Worm (Caenorhabditis elegans) whole organism, L4 larva: Measurements from ENCODE around the gene erfa-1.

Experiments
- T20F7.1 ChIP-seq: fragments of 200-800 bp; sonication (Bioruptor generic); optimal IDR thresholded peaks from 2 replicates; lab custom pipeline; 2018; ENCODE audit warnings: mild to moderate bottlenecking, missing genetic modification characterization, missing compliant biosample characterization
- Y5F2A.4 ChIP-seq: fragments of 200-800 bp; sonication (Bioruptor generic); optimal IDR thresholded peaks from 2 replicates; lab custom pipeline; 2018; ENCODE audit warnings: mild to moderate bottlenecking, missing genetic modification characterization, missing compliant biosample characterization
- ceh-20 ChIP-seq: fragments of 200-800 bp; sonication (Bioruptor generic); IDR thresholded peaks from 2 replicates; pipeline ENCODE4 v1.3.6; 2022; ENCODE audit warnings: missing genetic modification reagents, missing genetic modification characterization, missing compliant biosample characterization
- ces-1 ChIP-seq: fragments of 150-350 bp; sonication (generic microtip); optimal IDR thresholded peaks from 4 replicates; lab custom pipeline; 2014; ENCODE audit warnings: missing biosample characterization, missing genetic modification reagents, missing genetic modification characterization
- daf-16 ChIP-seq, 3 experiments: sonication (generic microtip); optimal IDR thresholded peaks; 2 replicates each; lab custom pipeline; 2016 to 2017; ENCODE audit warnings: missing genetic modification characterization in 3 of 3, missing genetic modification reagents in 3 of 3, mild to moderate bottlenecking in 2 of 3, missing compliant biosample characterization in 2 of 3, missing biosample characterization in 1 of 3, moderate library complexity in 1 of 3
- daf-8 ChIP-seq: fragments of 200-800 bp; sonication (Bioruptor generic); IDR thresholded peaks from 2 replicates; pipeline ENCODE4 v1.3.6; 2022; ENCODE audit warnings: missing genetic modification characterization, missing compliant biosample characterization
- dmd-6 ChIP-seq: fragments of 200-800 bp; sonication (Bioruptor generic); IDR thresholded peaks from 2 replicates; pipeline ENCODE4 v1.3.6; 2022; ENCODE audit warnings: missing genetic modification reagents, missing genetic modification characterization, missing compliant biosample characterization
- dve-1 ChIP-seq: sonication (generic microtip); optimal IDR thresholded peaks from 2 replicates; lab custom pipeline; 2017; ENCODE audit warnings: antibody characterized with exemption, mild to moderate bottlenecking, missing genetic modification characterization, missing compliant biosample characterization; ENCODE audit not compliant: insufficient read depth
- fos-1 ChIP-seq: fragments of 150-350 bp; optimal IDR thresholded peaks from 2 replicates; lab custom pipeline; 2014; ENCODE audit warnings: missing biosample characterization, missing genetic modification characterization
- hlh-11 ChIP-seq: fragments of 200-800 bp; sonication (Bioruptor generic); optimal IDR thresholded peaks from 2 replicates; lab custom pipeline; 2018; ENCODE audit warnings: mild to moderate bottlenecking, missing genetic modification characterization, missing compliant biosample characterization
- hlh-30 ChIP-seq: sonication (generic microtip); optimal IDR thresholded peaks from 2 replicates; lab custom pipeline; 2017; ENCODE audit warnings: antibody characterized with exemption, mild to moderate bottlenecking, missing genetic modification characterization, missing compliant biosample characterization; ENCODE audit not compliant: insufficient read depth
- lim-7 ChIP-seq: fragments of 200-800 bp; sonication (Bioruptor generic); IDR thresholded peaks from 2 replicates; pipeline ENCODE4 v1.3.6; 2022; ENCODE audit warnings: missing genetic modification characterization, missing compliant biosample characterization
- lin-1 ChIP-seq: fragments of 200-800 bp; sonication (Bioruptor generic); IDR thresholded peaks from 2 replicates; pipeline ENCODE4 v1.3.6; 2022; ENCODE audit warnings: missing genetic modification reagents, missing genetic modification characterization, missing compliant biosample characterization
- lin-13 ChIP-seq: fragments of 150-350 bp; optimal IDR thresholded peaks from 2 replicates; lab custom pipeline; 2014; ENCODE audit warnings: missing biosample characterization, missing genetic modification reagents, missing genetic modification characterization
- lir-3 ChIP-seq: sonication (generic microtip); optimal IDR thresholded peaks from 2 replicates; lab custom pipeline; 2016; ENCODE audit warnings: mild to moderate bottlenecking, missing genetic modification characterization, missing compliant biosample characterization
- lsy-2 ChIP-seq, 2 experiments: fragments of 150-350 bp in 1 of 2; sonication (generic microtip) in 1 of 2; optimal IDR thresholded peaks; 2 replicates each; lab custom pipeline; 2014 to 2017; ENCODE audit warnings: missing biosample characterization in 2 of 2, missing genetic modification characterization in 2 of 2
- mdl-1 ChIP-seq, 2 experiments: fragments of 150-350 bp in 1 of 2; sonication (generic microtip) in 1 of 2; optimal IDR thresholded peaks; 2 replicates each; lab custom pipeline; 2014 to 2017; ENCODE audit warnings: missing biosample characterization in 2 of 2, missing genetic modification characterization in 2 of 2
- mep-1 ChIP-seq: fragments of 150-350 bp; sonication (generic microtip); optimal IDR thresholded peaks from 3 replicates; lab custom pipeline; 2014; ENCODE audit warnings: missing biosample characterization, missing genetic modification characterization
- mxl-3 ChIP-seq: fragments of 200-800 bp; sonication (Bioruptor generic); optimal IDR thresholded peaks from 2 replicates; lab custom pipeline; 2018; ENCODE audit warnings: mild to moderate bottlenecking, missing genetic modification characterization, missing compliant biosample characterization
- nhr-10 ChIP-seq: fragments of 150-350 bp; optimal IDR thresholded peaks from 2 replicates; lab custom pipeline; 2014; ENCODE audit warnings: missing biosample characterization, missing genetic modification characterization
- nhr-102 ChIP-seq: sonication (generic microtip); optimal IDR thresholded peaks from 2 replicates; lab custom pipeline; 2016; ENCODE audit warnings: mild to moderate bottlenecking, missing genetic modification characterization, moderate library complexity, missing compliant biosample characterization
- nhr-28 ChIP-seq: fragments of 150-350 bp; optimal IDR thresholded peaks from 2 replicates; lab custom pipeline; 2014; ENCODE audit warnings: missing biosample characterization, missing genetic modification characterization
- nhr-48 ChIP-seq: sonication (generic microtip); optimal IDR thresholded peaks from 2 replicates; lab custom pipeline; 2016; ENCODE audit warnings: mild to moderate bottlenecking, missing genetic modification characterization, missing compliant biosample characterization
- nhr-77 ChIP-seq: fragments of 150-350 bp; optimal IDR thresholded peaks from 2 replicates; lab custom pipeline; 2014; ENCODE audit warnings: missing biosample characterization, missing genetic modification characterization
- php-3 ChIP-seq: fragments of 200-800 bp; sonication (Bioruptor generic); IDR thresholded peaks from 2 replicates; pipeline ENCODE4 v1.3.6; 2022; ENCODE audit warnings: missing genetic modification reagents, missing genetic modification characterization, missing compliant biosample characterization
- pqm-1 ChIP-seq: sonication (generic microtip); optimal IDR thresholded peaks from 2 replicates; lab custom pipeline; 2017; ENCODE audit warnings: missing biosample characterization, missing genetic modification characterization
- rbr-2 ChIP-seq: sonication (generic microtip); optimal IDR thresholded peaks from 2 replicates; lab custom pipeline; 2016; ENCODE audit warnings: missing genotype, missing genetic modification characterization, missing compliant biosample characterization
- spr-1 ChIP-seq: sonication (generic microtip); optimal IDR thresholded peaks from 2 replicates; lab custom pipeline; 2016; ENCODE audit warnings: mild to moderate bottlenecking, missing genetic modification characterization, missing compliant biosample characterization
- spr-3 ChIP-seq: fragments of 200-800 bp; sonication (Bioruptor generic); optimal IDR thresholded peaks from 2 replicates; lab custom pipeline; 2018; ENCODE audit warnings: mild to moderate bottlenecking, missing genetic modification characterization, missing compliant biosample characterization
- tra-1 ChIP-seq: fragments of 200-800 bp; sonication (Bioruptor generic); IDR thresholded peaks from 2 replicates; pipeline ENCODE4 v1.3.6; 2022; ENCODE audit warnings: missing genetic modification reagents, missing genetic modification characterization, missing compliant biosample characterization
- unc-62 ChIP-seq, 3 experiments: fragments of 150-350 bp in 1 of 3; sonication (generic microtip); optimal IDR thresholded peaks in 2 of 3; peaks in 1 of 3; 1 replicate in 1 of 3; 2 replicates in 2 of 3; lab custom pipeline; 2014 to 2017; ENCODE audit warnings: missing biosample characterization in 3 of 3, missing genetic modification characterization in 3 of 3, missing genetic modification reagents in 3 of 3, missing genotype in 1 of 3

erfa-1 gene

ce11 chrV:6408733-6409227 is 25.1 kb upstream of the erfa-1 start, which contains the start of gene bcf-1:
TSS of gene bcf-1 (minus strand) at chrV:6408783.
- TF ChIP-seq nhr-28 (peak; percentile 29), dmd-6 (GFP tag; lab: Robert Waterston, UW) (peak; percentile 63), php-3 (GFP tag; lab: Robert Waterston, UW) (0 out of 2 replicates have a peak, but pooled peaks have one; percentile 52), lim-7 (no peak), lin-13 (GFP tag; lab: Kevin White, UChicago) (no peak), lir-3 (tag; lab: Kevin White, UChicago) (no peak), rbr-2 (tag; lab: Kevin White, UChicago) (no peak), Y5F2A.4 (GFP tag; lab: Kevin White, UChicago) (no peak), pqm-1 (tag; lab: Kevin White, UChicago) (peak; percentile 79), hlh-11 (tag; lab: Kevin White, UChicago) (peak; percentile 33)

ce11 chrV:6411161-6411560 is 22.8 kb upstream of the erfa-1 start:
- TF ChIP-seq unc-62 (GFP tag; optimal IDR thresholded peaks at IDR 0.05 in 1 of 2; lab: Kevin White, UChicago), result peak in 1 of 2 experiments; percentile 25
- no peak for TF ChIP-seq unc-62 (tag; optimal IDR thresholded peaks at IDR 0.05; lab: Kevin White, UChicago)
- no peak for TF ChIP-seq spr-1 (tag; lab: Kevin White, UChicago)
- TF ChIP-seq daf-8 (GFP tag; lab: Robert Waterston, UW), result no peak
- peak; percentile 67; the same call in 1 of the 2 replicates for TF ChIP-seq tra-1
- TF ChIP-seq T20F7.1 (GFP tag; lab: Kevin White, UChicago), result peak; percentile 31
- peak in 1 of 2 experiments; percentile 38 for TF ChIP-seq lsy-2 (tag; optimal IDR thresholded peaks at IDR 0.05; lab: Kevin White, UChicago)
- peak; percentile 72 for TF ChIP-seq hlh-11 (tag; lab: Kevin White, UChicago)
- TF ChIP-seq nhr-10, result no peak
- TF ChIP-seq nhr-77 (tag; lab: Kevin White, UChicago), result peak; percentile 54
- TF ChIP-seq daf-16 (GFP tag; optimal IDR thresholded peaks at IDR 0.05; lab: Kevin White, UChicago), result no peak
- peak; percentile 34 for TF ChIP-seq daf-16 (tag; optimal IDR thresholded peaks at IDR 0.05; lab: Kevin White, UChicago)
- TF ChIP-seq ceh-20 (GFP tag; lab: Robert Waterston, UW), result peak; percentile 68
- TF ChIP-seq nhr-48 (tag; lab: Kevin White, UChicago), result peak; percentile 37
- TF ChIP-seq mxl-3 (GFP tag; lab: Kevin White, UChicago), result peak; percentile 17
- TF ChIP-seq fos-1 (tag; lab: Kevin White, UChicago), result no peak
- peak; percentile 50 for TF ChIP-seq hlh-30 (tag; lab: Kevin White, UChicago)
- TF ChIP-seq lin-1 (GFP tag; lab: Robert Waterston, UW), result 0 out of 2 replicates have a peak, but pooled peaks have one; percentile 11
- peak; percentile 91 for TF ChIP-seq nhr-28
- TF ChIP-seq spr-3 (GFP tag; lab: Kevin White, UChicago), result no peak
- peak; percentile 93 for TF ChIP-seq dmd-6 (GFP tag; lab: Robert Waterston, UW)
- TF ChIP-seq dve-1 (tag; lab: Kevin White, UChicago), result peak; percentile 74
- peak; percentile 21 for TF ChIP-seq mep-1
- TF ChIP-seq nhr-102, result peak; percentile 31
- TF ChIP-seq php-3 (GFP tag; lab: Robert Waterston, UW), result peak; percentile 99
- TF ChIP-seq pqm-1 (tag; lab: Kevin White, UChicago), result peak; percentile 84
- TF ChIP-seq mdl-1 (tag; optimal IDR thresholded peaks at IDR 0.05; lab: Kevin White, UChicago), result peak in 1 of 2 experiments; percentile 75

ce11 chrV:6413057-6413456 is 20.9 kb upstream of the erfa-1 start:
- TF ChIP-seq lin-1 (GFP tag; lab: Robert Waterston, UW) (peak; percentile 78), tra-1 (peak; percentile 80; the same call in 1 of the 2 replicates), unc-62 (GFP tag; optimal IDR thresholded peaks at IDR 0.05 in 1 of 2; lab: Kevin White, UChicago) (no peak), unc-62 (tag; optimal IDR thresholded peaks at IDR 0.05; lab: Kevin White, UChicago) (no peak), pqm-1 (tag; lab: Kevin White, UChicago) (peak; percentile 97), dmd-6 (GFP tag; lab: Robert Waterston, UW) (peak; percentile 90), nhr-102 (peak; percentile 72), rbr-2 (tag; lab: Kevin White, UChicago) (no peak), T20F7.1 (GFP tag; lab: Kevin White, UChicago) (peak; percentile 35), dve-1 (tag; lab: Kevin White, UChicago) (peak; percentile 86), mxl-3 (GFP tag; lab: Kevin White, UChicago) (peak; percentile 57), nhr-48 (tag; lab: Kevin White, UChicago) (peak; percentile 71), hlh-11 (tag; lab: Kevin White, UChicago) (peak; percentile 85), ceh-20 (GFP tag; lab: Robert Waterston, UW) (no peak), php-3 (GFP tag; lab: Robert Waterston, UW) (peak; percentile 70; the same call in 1 of the 2 replicates), daf-16 (GFP tag; optimal IDR thresholded peaks at IDR 0.05; lab: Kevin White, UChicago) (peak in 1 of 2 experiments; percentile 41), daf-16 (tag; optimal IDR thresholded peaks at IDR 0.05; lab: Kevin White, UChicago) (peak; percentile 52), mep-1 (peak; percentile 30), ces-1 (GFP tag; lab: Kevin White, UChicago) (no peak), lir-3 (tag; lab: Kevin White, UChicago) (no peak), mdl-1 (tag; optimal IDR thresholded peaks at IDR 0.05; lab: Kevin White, UChicago) (peak in 1 of 2 experiments; percentile 46), nhr-28 (peak; percentile 87)
